Worm (Caenorhabditis elegans): ENCODE measurements around the gene AH9.1.

DNA sequence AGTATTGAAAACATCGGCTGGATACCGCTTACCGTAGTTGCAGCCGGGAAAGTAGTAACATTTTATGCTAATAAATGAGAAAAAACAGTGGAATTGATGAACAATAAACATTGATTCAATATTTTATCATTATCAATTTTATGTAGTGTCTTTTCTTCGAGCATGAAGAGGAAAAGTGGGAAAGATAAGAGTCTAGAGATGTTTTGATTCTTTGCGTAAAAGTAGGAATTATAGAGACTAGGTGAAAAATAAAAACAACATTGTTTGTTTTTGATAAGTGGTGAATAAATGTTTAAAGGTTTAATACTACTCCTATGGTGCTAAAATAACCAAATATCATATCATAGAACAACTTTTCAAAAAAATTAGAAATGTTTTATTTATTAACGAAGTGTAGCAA is 15.6 kb upstream of the AH9.1 start:
- TF ChIP-seq klf-2 (GFP tag; conservative IDR thresholded peaks at IDR 0.05) (no peak), med-1 (GFP tag; optimal IDR thresholded peaks at IDR 0.05; ENCODE audit: insufficient read depth) (no peak), ztf-23 (GFP tag; IDR thresholded peaks at IDR 0.05) (no peak), flt-1 (GFP tag; IDR thresholded peaks at IDR 0.05) (no peak), ref-1 (GFP tag; conservative IDR thresholded peaks at IDR 0.05) (no peak)
